Worm (Caenorhabditis elegans) whole organism, late embryonic: Measurements from ENCODE around the gene F59B1.4.

Source experiments
- C38D4.7 ChIP-seq: fragments of 200-800 bp; sonication (Bioruptor generic); optimal IDR thresholded peaks from 2 replicates; lab custom pipeline; 2018; ENCODE audit warnings: mild to moderate bottlenecking, missing genetic modification characterization, moderate library complexity, missing compliant biosample characterization
- K09A11.1 ChIP-seq: sonication (generic microtip); optimal IDR thresholded peaks from 2 replicates; lab custom pipeline; 2017; ENCODE audit warnings: antibody characterized with exemption, mild to moderate bottlenecking, missing genetic modification characterization, missing compliant biosample characterization; ENCODE audit not compliant: insufficient read depth
- T23F11.4 ChIP-seq: fragments of 200-800 bp; sonication (Bioruptor generic); optimal IDR thresholded peaks from 2 replicates; lab custom pipeline; 2018; ENCODE audit warnings: mild to moderate bottlenecking, missing genetic modification characterization, missing compliant biosample characterization
- Y22D7AL.16 ChIP-seq: sonication (generic microtip); optimal IDR thresholded peaks from 2 replicates; lab custom pipeline; 2016; ENCODE audit warnings: missing genetic modification characterization, missing compliant biosample characterization
- ahr-1 ChIP-seq: sonication (generic microtip); optimal IDR thresholded peaks from 2 replicates; lab custom pipeline; 2016; ENCODE audit warnings: missing genetic modification characterization, missing compliant biosample characterization
- ceh-14 ChIP-seq: sonication (generic microtip); optimal IDR thresholded peaks from 2 replicates; lab custom pipeline; 2016; ENCODE audit warnings: missing genotype, missing genetic modification characterization, missing compliant biosample characterization
- ceh-18 ChIP-seq: sonication (generic microtip); optimal IDR thresholded peaks from 2 replicates; lab custom pipeline; 2016; ENCODE audit warnings: missing genetic modification characterization, missing compliant biosample characterization
- ceh-19 ChIP-seq: fragments of 200-800 bp; sonication (Bioruptor generic); optimal IDR thresholded peaks from 2 replicates; lab custom pipeline; 2018; ENCODE audit warnings: mild to moderate bottlenecking, missing genetic modification characterization, missing compliant biosample characterization
- ceh-24 ChIP-seq: sonication (generic microtip); optimal IDR thresholded peaks from 2 replicates; lab custom pipeline; 2016; ENCODE audit warnings: mild to moderate bottlenecking, missing genetic modification characterization, missing compliant biosample characterization
- ceh-30 ChIP-seq: fragments of 150-350 bp; optimal IDR thresholded peaks from 2 replicates; lab custom pipeline; 2014; ENCODE audit warnings: missing biosample characterization, missing genetic modification characterization
- che-1 ChIP-seq: sonication (generic microtip); optimal IDR thresholded peaks from 2 replicates; lab custom pipeline; 2016; ENCODE audit warnings: mild to moderate bottlenecking, missing genetic modification characterization, missing compliant biosample characterization
- dve-1 ChIP-seq: sonication (generic microtip); optimal IDR thresholded peaks from 2 replicates; lab custom pipeline; 2017; ENCODE audit warnings: antibody characterized with exemption, mild to moderate bottlenecking, missing genetic modification characterization, missing compliant biosample characterization
- elt-4 ChIP-seq: sonication (generic microtip); optimal IDR thresholded peaks from 2 replicates; lab custom pipeline; 2016; ENCODE audit warnings: missing genetic modification characterization, missing compliant biosample characterization
- fkh-10 ChIP-seq: fragments of 150-350 bp; optimal IDR thresholded peaks from 2 replicates; lab custom pipeline; 2014; ENCODE audit warnings: missing biosample characterization, missing genetic modification reagents, missing genetic modification characterization
- fkh-6 ChIP-seq: sonication (generic microtip); optimal IDR thresholded peaks from 2 replicates; lab custom pipeline; 2016; ENCODE audit warnings: missing genetic modification characterization, missing compliant biosample characterization
- hlh-15 ChIP-seq: sonication (generic microtip); optimal IDR thresholded peaks from 2 replicates; lab custom pipeline; 2016; ENCODE audit warnings: missing genetic modification characterization, missing compliant biosample characterization
- hlh-30 ChIP-seq: sonication (generic microtip); optimal IDR thresholded peaks from 2 replicates; lab custom pipeline; 2017; ENCODE audit warnings: antibody characterized with exemption, missing genetic modification characterization, missing compliant biosample characterization; ENCODE audit not compliant: insufficient read depth
- hlh-8 ChIP-seq: sonication (generic microtip); optimal IDR thresholded peaks from 2 replicates; lab custom pipeline; 2016; ENCODE audit warnings: missing genotype, missing genetic modification characterization, missing compliant biosample characterization
- madf-2 ChIP-seq: sonication (generic microtip); optimal IDR thresholded peaks from 2 replicates; lab custom pipeline; 2017; ENCODE audit warnings: missing genetic modification characterization, missing compliant biosample characterization
- mec-3 ChIP-seq: sonication (generic microtip); optimal IDR thresholded peaks from 2 replicates; lab custom pipeline; 2016; ENCODE audit warnings: borderline replicate concordance, missing genetic modification characterization, missing compliant biosample characterization
- nhr-11 ChIP-seq: fragments of 150-350 bp; optimal IDR thresholded peaks from 2 replicates; lab custom pipeline; 2014; ENCODE audit warnings: missing biosample characterization, missing genetic modification characterization
- nhr-232 ChIP-seq: sonication (generic microtip); optimal IDR thresholded peaks from 2 replicates; lab custom pipeline; 2016; ENCODE audit warnings: missing genetic modification characterization, missing compliant biosample characterization
- npax-4 ChIP-seq: sonication (generic microtip); optimal IDR thresholded peaks from 2 replicates; lab custom pipeline; 2016; ENCODE audit warnings: missing genetic modification characterization, missing compliant biosample characterization
- pag-3 ChIP-seq: sonication (generic microtip); optimal IDR thresholded peaks from 2 replicates; lab custom pipeline; 2016; ENCODE audit warnings: missing compliant biosample characterization, missing genetic modification characterization, borderline replicate concordance
- pax-1 ChIP-seq: fragments of 150-350 bp; optimal IDR thresholded peaks from 2 replicates; lab custom pipeline; 2014; ENCODE audit warnings: missing biosample characterization, missing genetic modification characterization
- pha-2 ChIP-seq: sonication (generic microtip); optimal IDR thresholded peaks from 2 replicates; lab custom pipeline; 2017; ENCODE audit warnings: mild to moderate bottlenecking, missing genetic modification characterization, missing compliant biosample characterization
- pha-4 ChIP-seq: fragments of 150-350 bp; optimal IDR thresholded peaks from 2 replicates; lab custom pipeline; 2018; ENCODE audit warnings: missing biosample characterization, missing genetic modification reagents, missing genetic modification characterization
- pqm-1 ChIP-seq: sonication (generic microtip); optimal IDR thresholded peaks from 2 replicates; lab custom pipeline; 2016; ENCODE audit warnings: missing genetic modification characterization, missing compliant biosample characterization
- pros-1 ChIP-seq: fragments of 150-350 bp; optimal IDR thresholded peaks from 2 replicates; lab custom pipeline; 2014; ENCODE audit warnings: missing biosample characterization, missing genetic modification reagents, missing genetic modification characterization
- ref-2 ChIP-seq: sonication (generic microtip); optimal IDR thresholded peaks from 2 replicates; lab custom pipeline; 2016; ENCODE audit warnings: missing genetic modification characterization, missing compliant biosample characterization
- rnt-1 ChIP-seq: sonication (generic microtip); optimal IDR thresholded peaks from 2 replicates; lab custom pipeline; 2016; ENCODE audit warnings: missing genetic modification characterization, missing compliant biosample characterization
- sdc-2 ChIP-seq: sonication (generic microtip); optimal IDR thresholded peaks from 2 replicates; lab custom pipeline; 2016; ENCODE audit warnings: missing genotype, missing genetic modification characterization, missing compliant biosample characterization
- sox-2 ChIP-seq: fragments of 200-800 bp; sonication (Bioruptor generic); IDR thresholded peaks from 2 replicates; pipeline ENCODE4 v1.3.6; 2022; ENCODE audit warnings: missing genetic modification reagents, missing genetic modification characterization, missing compliant biosample characterization
- sox-4 ChIP-seq: sonication (generic microtip); optimal IDR thresholded peaks from 2 replicates; lab custom pipeline; 2017; ENCODE audit warnings: mild to moderate bottlenecking, missing genetic modification characterization, inconsistent platforms, missing compliant biosample characterization
- unc-42 ChIP-seq: sonication (generic microtip); optimal IDR thresholded peaks from 2 replicates; lab custom pipeline; 2016; ENCODE audit warnings: missing genotype, missing genetic modification characterization, missing compliant biosample characterization
- unc-55 ChIP-seq: sonication (generic microtip); optimal IDR thresholded peaks from 2 replicates; lab custom pipeline; 2017; ENCODE audit warnings: missing biosample characterization, missing genetic modification reagents, missing genetic modification characterization
- unc-86 ChIP-seq: sonication (generic microtip); optimal IDR thresholded peaks from 2 replicates; lab custom pipeline; 2016; ENCODE audit warnings: missing genetic modification characterization, missing compliant biosample characterization
- zip-5 ChIP-seq: sonication (generic microtip); optimal IDR thresholded peaks from 2 replicates; lab custom pipeline; 2016; ENCODE audit warnings: missing genetic modification characterization, missing compliant biosample characterization

Gene F59B1.4

ce11 chrV:3626944-3627343 is at the start of gene F59B1.4:
Gene F59B1.4, minus strand, starts transcription at chrV:3627044.
- TF ChIP-seq sdc-2 (no peak), C38D4.7 (no peak), zip-5 (tag; lab: Kevin White, UChicago) (no peak), pax-1 (tag; lab: Kevin White, UChicago) (no peak), ceh-24 (tag; lab: Kevin White, UChicago) (no peak), npax-4 (tag; lab: Kevin White, UChicago) (no peak), Y22D7AL.16 (tag; lab: Kevin White, UChicago) (no peak), ceh-19 (GFP tag; lab: Kevin White, UChicago) (no peak), hlh-8 (tag; lab: Kevin White, UChicago) (no peak), hlh-15 (tag; lab: Kevin White, UChicago) (no peak), unc-42 (tag; lab: Kevin White, UChicago) (no peak), pros-1 (no peak), pha-2 (tag; lab: Kevin White, UChicago) (no peak), hlh-30 (tag; lab: Kevin White, UChicago) (no peak), unc-55 (GFP tag; lab: Kevin White, UChicago) (no peak), T23F11.4 (GFP tag; lab: Kevin White, UChicago) (no peak)
- TF ChIP-seq, all 69 proteins: peak for 0

ce11 chrV:3673080-3673479 is 46.2 kb upstream of the F59B1.4 start, which contains the start of gene pals-33:
Gene pals-33, plus strand, starts transcription at chrV:3673380.
- no peak for TF ChIP-seq hlh-8 (tag; lab: Kevin White, UChicago)
- TF ChIP-seq pag-3 = no peak
- no peak for TF ChIP-seq nhr-232 (tag; lab: Kevin White, UChicago)
- TF ChIP-seq unc-86 (tag; lab: Kevin White, UChicago) = no peak
- TF ChIP-seq ceh-19 (GFP tag; lab: Kevin White, UChicago) = no peak
- TF ChIP-seq C38D4.7 = no peak
- TF ChIP-seq mec-3 (tag; lab: Kevin White, UChicago) = no peak
- no peak for TF ChIP-seq ceh-14 (tag; lab: Kevin White, UChicago)
- TF ChIP-seq pqm-1 (tag; lab: Kevin White, UChicago) = no peak
- TF ChIP-seq pros-1 = no peak
- TF ChIP-seq fkh-10 (GFP tag; lab: Kevin White, UChicago) = no peak
- TF ChIP-seq sdc-2 = no peak
- no peak for TF ChIP-seq che-1
- TF ChIP-seq ref-2 (tag; lab: Kevin White, UChicago) = no peak
- no peak for TF ChIP-seq pha-2 (tag; lab: Kevin White, UChicago)
- no peak for TF ChIP-seq npax-4 (tag; lab: Kevin White, UChicago)
- no peak for TF ChIP-seq unc-42 (tag; lab: Kevin White, UChicago)

- TF ChIP-seq rnt-1 (tag; lab: Kevin White, UChicago) = no peak
- TF ChIP-seq pha-4 (tag; lab: Kevin White, UChicago) = no peak
- no peak for TF ChIP-seq mec-3 (tag; lab: Kevin White, UChicago)
- TF ChIP-seq hlh-8 (tag; lab: Kevin White, UChicago) = no peak
- TF ChIP-seq T23F11.4 (GFP tag; lab: Kevin White, UChicago) = no peak
- TF ChIP-seq elt-4 (tag; lab: Kevin White, UChicago) = no peak
- TF ChIP-seq unc-86 (tag; lab: Kevin White, UChicago) = no peak
- TF ChIP-seq sox-2 (GFP tag; lab: Robert Waterston, UW) = no peak
- no peak for TF ChIP-seq Y22D7AL.16 (tag; lab: Kevin White, UChicago)
- TF ChIP-seq fkh-6 (tag; lab: Kevin White, UChicago) = no peak
- TF ChIP-seq dve-1 (tag; lab: Kevin White, UChicago) = no peak
- no peak for TF ChIP-seq ceh-18 (tag; lab: Kevin White, UChicago)
- no peak for TF ChIP-seq ahr-1
- TF ChIP-seq ceh-30 (tag; lab: Kevin White, UChicago) = no peak
- TF ChIP-seq unc-55 (GFP tag; lab: Kevin White, UChicago) = no peak
- TF ChIP-seq fkh-10 (GFP tag; lab: Kevin White, UChicago) = no peak
- TF ChIP-seq nhr-11 (tag; lab: Kevin White, UChicago) = no peak
- no peak for TF ChIP-seq K09A11.1 (tag; lab: Kevin White, UChicago)
- no peak for TF ChIP-seq sox-4 (tag; lab: Kevin White, UChicago)
- no peak for TF ChIP-seq madf-2 (tag; lab: Kevin White, UChicago)
These were observed 43.7 kb upstream of the F59B1.4 start, which contains the start of gene Y39H10B.3 for ce11 chrV:3670499-3670898. Gene Y39H10B.3, plus strand, starts transcription at chrV:3670799.
